Fruit fly (Drosophila melanogaster): ENCODE data around the gene Grip71.
A peak's percentile ranks its signal among the peaks of the same experiment; 100 is the strongest.

Grip71 gene

dm6 chr2L:18693877-18694723 is 14.5 kb upstream of the Grip71 start (continued):
- TF ChIP-seq CG10321 (GFP tag; IDR thresholded peaks at IDR 0.05) = peak; percentile 45; the same call in 1 of the 2 replicates
- no peak for TF ChIP-seq stwl (tag; optimal IDR thresholded peaks at IDR 0.05)
- no peak for TF ChIP-seq tna (GFP tag; IDR thresholded peaks at IDR 0.05; ENCODE audit: partially characterized antibody)
- peak; percentile 76; the same call in 2 of the 3 replicates for TF ChIP-seq gce (GFP tag; IDR thresholded peaks at IDR 0.05)
- peak; percentile 68 for TF ChIP-seq CG10366 (GFP tag; IDR thresholded peaks at IDR 0.05)
- no peak for TF ChIP-seq tap (tag; optimal IDR thresholded peaks at IDR 0.05)
- TF ChIP-seq Dad (GFP tag; optimal IDR thresholded peaks at IDR 0.05) = peak; percentile 49
- peak; percentile 9 for TF ChIP-seq nmo (GFP tag; optimal IDR thresholded peaks at IDR 0.05)
- no peak for TF ChIP-seq CG6654 (GFP tag; optimal IDR thresholded peaks at IDR 0.05)
- TF ChIP-seq CG12236 (GFP tag; optimal IDR thresholded peaks at IDR 0.05) = peak; percentile 35
- TF ChIP-seq CG1792 (GFP tag; optimal IDR thresholded peaks at IDR 0.05) = no peak
- TF ChIP-seq HHEX (GFP tag; optimal IDR thresholded peaks at IDR 0.05) = peak; percentile 49
- TF ChIP-seq nom (GFP tag; optimal IDR thresholded peaks at IDR 0.05) = peak; percentile 49
- TF ChIP-seq chif (GFP tag; optimal IDR thresholded peaks at IDR 0.05) = peak in 1 of 2 experiments; percentile 43
- TF ChIP-seq kni (GFP tag; optimal IDR thresholded peaks at IDR 0.05) = no peak
- peak; percentile 37 for TF ChIP-seq CG17802 (tag; optimal IDR thresholded peaks at IDR 0.05)
- TF ChIP-seq vfl (GFP tag; optimal IDR thresholded peaks at IDR 0.05) = peak; percentile 1
- no peak for TF ChIP-seq trh (GFP tag; optimal IDR thresholded peaks at IDR 0.05)
- peak; percentile 58 for TF ChIP-seq ERR (GFP tag; optimal IDR thresholded peaks at IDR 0.05)
- peak; percentile 46 for TF ChIP-seq MTF-1 (GFP tag; optimal IDR thresholded peaks at IDR 0.05; ENCODE audit: borderline replicate concordance)
- peak; percentile 32; the same call in 1 of the 3 replicates for TF ChIP-seq knrl (GFP tag; IDR thresholded peaks at IDR 0.05; ENCODE audit: partially characterized antibody)
- TF ChIP-seq row (GFP tag; IDR thresholded peaks at IDR 0.05) = peak; percentile 63
- TF ChIP-seq CG14965 (GFP tag; optimal IDR thresholded peaks at IDR 0.05; ENCODE audit: borderline replicate concordance) = no peak
- peak; percentile 81 for TF ChIP-seq CG11456 (GFP tag; IDR thresholded peaks at IDR 0.05)
- TF ChIP-seq ab (GFP tag; optimal IDR thresholded peaks at IDR 0.05) = peak; percentile 27
- peak; percentile 53 for TF ChIP-seq HmgZ (tag; optimal IDR thresholded peaks at IDR 0.05)
- TF ChIP-seq CG11695 (GFP tag; IDR thresholded peaks at IDR 0.05) = peak; percentile 36; the same call in 1 of the 3 replicates
- no peak for TF ChIP-seq usp (GFP tag; optimal IDR thresholded peaks at IDR 0.05)
- TF ChIP-seq gsb (GFP tag; IDR thresholded peaks at IDR 0.05) = 0 out of 2 replicates have a peak, but pooled peaks have one; percentile 16
- peak; percentile 55 for TF ChIP-seq lmd (GFP tag; IDR thresholded peaks at IDR 0.05)
- peak; percentile 75 for TF ChIP-seq CG7987 (GFP tag; optimal IDR thresholded peaks at IDR 0.05)
- no peak for TF ChIP-seq Asciz (GFP tag; optimal IDR thresholded peaks at IDR 0.05)
- TF ChIP-seq Ets97D (GFP tag; optimal IDR thresholded peaks at IDR 0.05) = peak; percentile 57
- TF ChIP-seq Deaf1 (tag; optimal IDR thresholded peaks at IDR 0.05) = peak; percentile 26
- no peak for TF ChIP-seq run (tag; optimal IDR thresholded peaks at IDR 0.05)
- TF ChIP-seq CG14860 (GFP tag; IDR thresholded peaks at IDR 0.05; ENCODE audit: partially characterized antibody) = no peak
- TF ChIP-seq Trl (optimal IDR thresholded peaks at IDR 0.05) = no peak
- no peak for TF ChIP-seq Trl (GFP tag; optimal IDR thresholded peaks at IDR 0.05)
- peak; percentile 46 for TF ChIP-seq tio (GFP tag; optimal IDR thresholded peaks at IDR 0.05)
- no peak for TF ChIP-seq CG7271 (tag; optimal IDR thresholded peaks at IDR 0.05)
- no peak for TF ChIP-seq prd (optimal IDR thresholded peaks at IDR 0.05)
- TF ChIP-seq prd (GFP tag; IDR thresholded peaks at IDR 0.05) = peak; percentile 66
- no peak for TF ChIP-seq bbx (GFP tag; IDR thresholded peaks at IDR 0.05; ENCODE audit: partially characterized antibody)
- TF ChIP-seq dm (GFP tag; optimal IDR thresholded peaks at IDR 0.05) = peak; percentile 66
- TF ChIP-seq CG7963 (GFP tag; IDR thresholded peaks at IDR 0.05; ENCODE audit: partially characterized antibody) = no peak
- peak; percentile 23 for TF ChIP-seq fd96Cb (tag; optimal IDR thresholded peaks at IDR 0.05)
- peak; percentile 75 for TF ChIP-seq cwo (GFP tag; optimal IDR thresholded peaks at IDR 0.05)
- peak; percentile 23 for TF ChIP-seq grn (GFP tag; optimal IDR thresholded peaks at IDR 0.05)
